Worm (Caenorhabditis elegans): ENCODE data around the gene str-31.

DNA sequence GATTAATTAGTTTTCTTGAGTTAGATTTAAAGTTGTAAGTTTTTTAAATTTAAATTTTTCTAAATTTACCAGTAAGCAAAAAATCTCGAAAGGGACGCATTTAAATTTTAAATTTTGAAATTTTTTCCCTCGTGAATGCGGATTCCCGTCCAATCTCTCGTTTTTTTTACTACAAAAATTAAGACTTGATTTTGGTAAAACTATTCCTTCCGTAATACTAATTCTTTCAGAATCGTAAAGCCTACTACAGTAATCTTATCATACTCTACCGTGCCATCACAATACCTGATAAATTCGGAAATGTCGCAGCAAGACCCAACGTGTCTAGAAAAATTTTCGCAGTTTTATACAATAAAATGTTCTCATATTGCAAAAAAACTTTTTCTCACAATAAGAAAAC is 36.7 kb upstream of the str-31 start, which contains the start of the genes C54F6.19 and nhx-3:
- TF ChIP-seq him-1 (tag; optimal IDR thresholded peaks at IDR 0.05) = no peak
- TF ChIP-seq W03F9.2 (tag; optimal IDR thresholded peaks at IDR 0.05) = no peak

All from whole organism, L4/young adult.